Worm (Caenorhabditis elegans): ENCODE results near the gene Y54G2A.41.

Gene Y54G2A.41

ce11 chrIV:2711122-2711669 is 40.5 kb upstream of the Y54G2A.41 start (continued):
- TF ChIP-seq dpl-1 (GFP tag; optimal IDR thresholded peaks at IDR 0.05) (no peak), duxl-1 (tag; optimal IDR thresholded peaks at IDR 0.05; ENCODE audit: poor library complexity) (no peak), ama-1 (optimal IDR thresholded peaks at IDR 0.05) (no peak), nhr-102 (tag; optimal IDR thresholded peaks at IDR 0.05) (no peak), daf-19 (GFP tag; conservative IDR thresholded peaks at IDR 0.05) (no peak), mxl-2 (GFP tag; conservative IDR thresholded peaks at IDR 0.05) (no peak), zip-2 (tag; optimal IDR thresholded peaks at IDR 0.05) (peak; percentile 71), nhr-25 (tag; optimal IDR thresholded peaks at IDR 0.05; ENCODE audit: borderline replicate concordance, insufficient read depth) (no peak), egl-43 (GFP tag; IDR thresholded peaks at IDR 0.05) (no peak), lin-29 (GFP tag; IDR thresholded peaks at IDR 0.05) (no peak), nhr-6 (tag; optimal IDR thresholded peaks at IDR 0.05) (no peak), dve-1 (tag; optimal IDR thresholded peaks at IDR 0.05; ENCODE audit: insufficient read depth) (peak; percentile 92), F10B5.3 (tag; optimal IDR thresholded peaks at IDR 0.05) (no peak), zip-11 (GFP tag; IDR thresholded peaks at IDR 0.05) (no peak), unc-130 (GFP tag; optimal IDR thresholded peaks at IDR 0.05) (no peak), Y5F2A.4 (GFP tag; optimal IDR thresholded peaks at IDR 0.05) (no peak), D1046.2 (GFP tag; IDR thresholded peaks at IDR 0.05) (no peak), lin-1 (GFP tag; IDR thresholded peaks at IDR 0.05) (no peak), ztf-11 (tag; optimal IDR thresholded peaks at IDR 0.05) (no peak), T20F7.1 (GFP tag; optimal IDR thresholded peaks at IDR 0.05) (peak; percentile 48), php-3 (GFP tag; IDR thresholded peaks at IDR 0.05) (no peak), ceh-82 (tag; optimal IDR thresholded peaks at IDR 0.05) (no peak), ces-1 (GFP tag; optimal IDR thresholded peaks at IDR 0.05) (no peak), zfp-3 (GFP tag; conservative IDR thresholded peaks at IDR 0.05) (no peak), sdz-12 (GFP tag; optimal IDR thresholded peaks at IDR 0.05) (no peak), unc-62 (GFP tag; optimal IDR thresholded peaks at IDR 0.05 in 1 of 2) (no peak), unc-62 (tag; optimal IDR thresholded peaks at IDR 0.05) (no peak), hif-1 (tag; optimal IDR thresholded peaks at IDR 0.05) (no peak), tra-1 (GFP tag; IDR thresholded peaks at IDR 0.05) (no peak), jun-1 (tag; optimal IDR thresholded peaks at IDR 0.05) (no peak), lin-13 (GFP tag; optimal IDR thresholded peaks at IDR 0.05) (peak; percentile 77), ceh-20 (GFP tag; IDR thresholded peaks at IDR 0.05) (no peak), spr-3 (GFP tag; optimal IDR thresholded peaks at IDR 0.05) (no peak), nhr-237 (tag; optimal IDR thresholded peaks at IDR 0.05) (no peak), tag-97 (GFP tag; IDR thresholded peaks at IDR 0.05) (no peak), mdt-29 (GFP tag; IDR thresholded peaks at IDR 0.05) (peak; percentile 46; the same call in 1 of the 2 replicates), dmd-6 (GFP tag; IDR thresholded peaks at IDR 0.05) (no peak), zag-1 (tag; optimal IDR thresholded peaks at IDR 0.05) (no peak), ceh-28 (tag; optimal IDR thresholded peaks at IDR 0.05) (no peak), pqm-1 (tag; optimal IDR thresholded peaks at IDR 0.05) (no peak), daf-12 (tag; optimal IDR thresholded peaks at IDR 0.05) (no peak), cey-2 (tag; optimal IDR thresholded peaks at IDR 0.05; ENCODE audit: borderline replicate concordance, insufficient read depth) (no peak), nhr-28 (tag; optimal IDR thresholded peaks at IDR 0.05) (no peak), R02D3.7 (tag; optimal IDR thresholded peaks at IDR 0.05) (no peak), ceh-44 (GFP tag; IDR thresholded peaks at IDR 0.05) (no peak), madf-5 (GFP tag; IDR thresholded peaks at IDR 0.05) (no peak), saeg-2 (GFP tag; IDR thresholded peaks at IDR 0.05) (no peak), hlh-30 (tag; optimal IDR thresholded peaks at IDR 0.05; ENCODE audit: insufficient read depth) (peak; percentile 29), mdl-1 (tag; optimal IDR thresholded peaks at IDR 0.05) (no peak), mep-1 (tag; optimal IDR thresholded peaks at IDR 0.05) (peak; percentile 61), lin-15B (tag; optimal IDR thresholded peaks at IDR 0.05) (no peak)
